Worm (Caenorhabditis elegans) whole organism, dauer: ENCODE data around the gene F29B9.5.

Source experiments
- unc-62 ChIP-seq: sonication (generic microtip); optimal IDR thresholded peaks from 2 replicates; lab custom pipeline; 2017; ENCODE audit warnings: missing biosample characterization, missing genetic modification reagents, missing genetic modification characterization

The F29B9.5 gene

DNA sequence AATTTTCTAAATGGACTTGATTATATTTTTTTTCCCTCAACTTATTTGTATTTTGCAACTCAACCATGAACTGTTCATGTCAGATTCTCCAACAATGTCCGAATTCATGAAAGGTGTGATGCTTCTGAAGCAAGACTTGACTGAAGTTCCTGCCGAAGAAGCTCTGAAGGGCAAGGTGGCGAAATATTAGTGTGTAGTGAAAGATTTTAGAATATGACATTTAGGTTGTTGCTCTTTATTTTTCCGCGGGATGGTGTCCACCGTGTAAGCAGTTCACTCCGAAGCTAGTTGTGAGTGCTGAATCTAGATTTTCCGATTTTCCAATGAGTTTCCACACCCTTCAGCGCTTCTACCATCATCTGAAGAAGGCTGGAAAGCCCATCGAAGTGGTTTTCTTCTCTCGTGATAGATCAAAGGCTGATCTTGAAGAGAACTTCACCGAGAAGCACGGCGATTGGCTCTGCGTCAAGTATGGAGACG is at the start of gene F29B9.5:
Gene F29B9.5 (plus strand): TSS at position 51 of the 480 bp plus-strand sequence.
- TF ChIP-seq unc-62 (GFP tag; lab: Kevin White, UChicago), result no peak

DNA sequence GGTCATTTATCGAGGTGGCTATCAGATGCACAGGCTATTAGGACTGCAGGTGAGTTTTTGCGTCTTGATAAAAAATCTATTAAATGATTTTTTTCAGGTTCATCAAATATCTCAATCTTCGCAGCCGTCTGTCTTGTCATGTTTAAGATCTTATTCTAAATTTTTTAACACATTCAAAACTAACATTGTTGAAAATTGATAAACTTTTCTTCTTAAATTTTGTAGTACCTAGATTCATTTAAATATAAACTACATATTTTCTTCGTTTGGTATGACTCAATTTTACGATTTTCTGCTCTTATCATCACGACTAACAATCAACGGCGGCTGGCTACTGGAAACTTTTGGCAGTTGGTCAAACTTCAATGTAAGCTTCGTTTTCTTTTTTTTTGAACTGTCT is 49.6 kb upstream of the F29B9.5 start, which contains the start of gene F19C7.4:
Gene F19C7.4 (plus strand): TSS at position 301 of the 400 bp plus-strand sequence.
- TF ChIP-seq unc-62 (GFP tag; lab: Kevin White, UChicago), result no peak

DNA sequence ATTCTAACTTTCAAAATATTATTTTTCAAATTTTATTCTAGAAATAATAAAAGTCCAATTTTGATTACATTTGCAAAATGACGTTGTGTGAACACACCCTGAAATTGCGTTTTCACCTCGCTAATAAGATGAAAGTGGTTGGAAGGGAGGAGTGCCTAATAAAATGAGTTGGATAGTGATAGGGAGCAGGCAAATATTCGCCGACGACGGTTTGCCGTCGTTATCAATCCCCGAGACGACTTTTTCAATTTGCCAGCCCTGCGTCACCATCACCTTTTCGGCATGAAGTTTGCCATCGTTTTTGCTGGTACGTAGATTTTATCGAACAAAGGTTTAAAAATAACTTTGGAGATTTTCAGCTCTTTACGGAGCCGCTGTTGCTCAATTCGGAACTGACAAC is 46.6 kb upstream of the F29B9.5 start, which contains the start of gene nspg-10:
Gene nspg-10 (plus strand): TSS at position 179 of the 400 bp plus-strand sequence.
- TF ChIP-seq unc-62 (GFP tag; lab: Kevin White, UChicago), result no peak

DNA sequence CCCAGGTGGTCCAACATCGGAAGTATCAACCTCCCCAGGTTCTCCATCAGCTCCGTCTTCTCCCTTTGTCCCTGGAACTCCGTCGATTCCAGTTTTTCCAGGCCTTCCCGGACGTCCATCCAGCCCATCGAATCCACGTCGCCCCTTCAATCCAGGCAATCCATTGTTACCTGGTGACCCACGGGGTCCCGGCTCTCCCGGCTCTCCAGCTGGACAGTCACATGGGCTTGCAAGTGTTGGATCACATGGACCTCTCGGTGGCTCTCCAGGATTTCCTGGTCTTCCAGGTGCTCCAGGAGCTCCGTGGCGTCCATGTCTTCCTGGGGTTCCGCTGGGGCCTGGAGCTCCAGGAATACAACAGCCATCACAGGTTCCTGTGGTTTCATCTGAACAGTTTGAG is 43.6 kb upstream of the F29B9.5 start:
- TF ChIP-seq unc-62 (GFP tag; lab: Kevin White, UChicago), result no peak

DNA sequence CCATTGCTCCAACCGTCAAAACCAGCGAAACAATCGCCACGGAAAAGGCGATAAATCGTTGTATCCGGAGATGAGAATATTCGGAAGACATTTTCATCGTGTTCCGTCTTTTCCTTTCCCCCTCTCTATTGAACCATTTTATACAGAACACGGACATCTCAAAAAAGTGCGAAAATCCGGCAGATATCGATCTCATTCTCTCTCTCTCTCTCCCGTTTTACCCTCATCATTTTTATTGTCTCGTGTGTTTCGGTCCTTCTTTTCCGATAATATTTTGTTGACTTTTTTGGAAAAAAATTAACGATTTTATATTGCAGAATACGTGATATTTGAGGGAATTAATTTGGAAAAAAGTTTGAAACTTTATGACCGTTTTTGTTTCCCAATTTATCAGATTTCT is 42.6 kb upstream of the F29B9.5 start, which contains the start of gene col-110:
Gene col-110 (minus strand): TSS at position 101 of the 400 bp plus-strand sequence.
- TF ChIP-seq unc-62 (GFP tag; lab: Kevin White, UChicago), result no peak

DNA sequence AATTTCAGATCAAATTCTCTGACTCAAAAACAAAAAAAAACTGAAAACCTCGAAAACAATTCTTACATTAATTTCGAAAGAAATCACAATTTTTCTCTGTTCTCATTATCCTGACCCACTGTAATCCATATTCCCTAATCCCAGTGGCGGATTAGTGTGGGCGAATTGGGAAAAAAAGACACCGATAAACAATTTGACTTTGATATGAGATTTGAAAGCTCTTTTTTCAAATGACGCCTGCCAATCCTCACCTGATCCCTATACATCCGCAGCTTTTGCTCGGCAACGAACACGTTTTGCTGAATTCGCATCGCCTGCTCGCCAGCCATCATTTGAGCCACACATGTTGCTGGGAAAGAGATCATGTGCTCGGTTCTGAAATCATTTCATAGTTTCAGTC is 40.5 kb upstream of the F29B9.5 start:
- TF ChIP-seq unc-62 (GFP tag; lab: Kevin White, UChicago), result no peak

DNA sequence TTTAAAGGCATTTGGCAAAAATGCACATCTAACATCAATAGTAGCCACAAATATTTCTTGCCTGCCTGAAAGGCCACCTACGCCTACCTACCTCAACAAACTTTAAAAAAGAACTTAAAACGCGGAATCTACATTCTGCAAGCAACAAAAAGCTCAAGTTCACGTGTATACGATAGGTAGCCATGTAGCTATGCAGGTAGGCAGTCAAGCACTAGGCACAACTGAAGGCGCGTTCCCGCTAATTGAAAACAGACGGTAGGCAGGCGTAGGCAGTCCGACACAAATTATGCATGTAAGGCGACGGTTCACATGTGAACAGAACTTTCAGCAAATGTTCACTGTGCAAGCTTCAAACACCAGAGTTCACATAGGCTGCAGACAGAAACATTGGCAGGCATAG is 39.6 kb upstream of the F29B9.5 start:
- TF ChIP-seq unc-62 (GFP tag; lab: Kevin White, UChicago), result no peak

DNA sequence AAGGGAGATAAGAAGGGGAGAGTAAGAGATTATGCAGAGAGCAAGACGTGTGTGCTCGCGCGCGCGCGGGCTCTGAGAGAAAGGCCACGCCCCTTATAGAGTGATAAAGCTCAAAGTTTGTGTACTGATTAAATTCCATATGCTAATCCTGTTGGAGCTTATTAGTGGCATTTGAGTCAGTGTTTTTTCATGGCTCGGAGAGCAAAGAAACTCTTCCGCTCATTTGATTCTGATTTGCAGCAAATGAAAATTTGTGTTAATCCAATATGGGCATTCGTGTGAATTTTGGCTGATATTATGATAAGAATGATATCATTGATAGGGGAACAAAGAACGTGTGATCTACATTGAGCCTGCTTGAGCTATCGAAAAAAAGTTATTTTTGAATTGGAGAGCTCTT is 38.7 kb upstream of the F29B9.5 start:
- TF ChIP-seq unc-62 (GFP tag; lab: Kevin White, UChicago), result no peak

DNA sequence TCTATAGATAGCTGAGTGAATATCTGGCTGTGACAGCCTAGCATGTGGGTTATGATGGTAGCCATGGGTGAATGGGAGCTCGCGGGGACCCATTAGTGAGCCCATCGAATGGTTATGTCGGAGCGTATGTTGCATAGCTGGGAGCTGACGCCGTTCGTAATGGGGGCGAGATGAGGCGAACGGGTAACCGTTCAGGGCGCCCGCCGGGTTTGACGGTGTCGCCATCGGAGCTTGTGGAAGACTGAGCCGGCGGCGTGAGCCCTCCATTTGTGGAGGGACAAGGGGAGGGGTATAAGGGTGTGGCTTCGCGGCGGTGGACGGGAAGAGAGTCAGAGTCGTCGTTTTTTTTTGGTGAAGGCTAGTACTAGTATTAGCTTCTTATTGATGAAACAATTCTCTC is 28.4 kb upstream of the F29B9.5 start:
- TF ChIP-seq unc-62 (GFP tag; lab: Kevin White, UChicago), result no peak

DNA sequence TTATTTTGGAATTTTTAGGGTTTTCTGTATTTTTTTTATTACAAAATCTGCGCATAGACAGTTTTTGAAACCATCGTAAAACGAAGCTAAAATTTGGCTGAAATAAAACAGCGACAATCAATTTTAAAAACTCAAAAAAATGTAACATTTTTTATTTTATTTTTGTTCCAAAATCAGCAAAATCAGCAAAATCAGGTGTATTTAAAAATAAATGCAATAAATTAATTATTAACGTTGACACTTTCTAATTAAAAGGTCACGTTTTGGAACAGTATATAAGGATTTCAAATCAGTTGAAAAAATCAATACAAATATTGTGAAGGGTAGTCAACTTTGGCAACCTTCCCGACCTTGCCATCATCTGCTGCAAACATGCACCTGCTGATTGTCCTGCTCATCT is 18.8 kb upstream of the F29B9.5 start, which contains the start of gene R105.1:
Gene R105.1 (plus strand): TSS at position 301 of the 400 bp plus-strand sequence.
- no peak for TF ChIP-seq unc-62 (GFP tag; lab: Kevin White, UChicago)

DNA sequence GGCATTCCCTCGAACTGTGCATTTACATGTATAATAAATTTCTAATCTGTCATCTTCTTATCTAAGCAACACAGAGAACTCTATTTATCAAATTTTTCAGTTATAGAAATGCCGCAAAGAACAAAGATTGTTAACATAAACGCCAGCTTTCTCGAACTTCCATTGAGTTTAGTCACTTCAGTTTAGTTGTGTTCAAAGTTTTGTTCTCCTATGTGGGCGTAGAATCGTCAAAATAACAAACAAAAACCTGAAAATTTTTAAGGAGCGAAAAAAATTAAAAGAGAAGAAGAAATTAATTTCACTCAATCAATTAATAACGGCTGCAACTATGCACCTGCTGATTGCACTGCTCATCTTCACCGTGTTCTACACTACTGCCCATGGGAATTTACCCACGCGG is 16.2 kb upstream of the F29B9.5 start, which contains the start of gene R105.5:
Gene R105.5 (plus strand): TSS at position 301 of the 400 bp plus-strand sequence.
- TF ChIP-seq unc-62 (GFP tag; lab: Kevin White, UChicago), result no peak

DNA sequence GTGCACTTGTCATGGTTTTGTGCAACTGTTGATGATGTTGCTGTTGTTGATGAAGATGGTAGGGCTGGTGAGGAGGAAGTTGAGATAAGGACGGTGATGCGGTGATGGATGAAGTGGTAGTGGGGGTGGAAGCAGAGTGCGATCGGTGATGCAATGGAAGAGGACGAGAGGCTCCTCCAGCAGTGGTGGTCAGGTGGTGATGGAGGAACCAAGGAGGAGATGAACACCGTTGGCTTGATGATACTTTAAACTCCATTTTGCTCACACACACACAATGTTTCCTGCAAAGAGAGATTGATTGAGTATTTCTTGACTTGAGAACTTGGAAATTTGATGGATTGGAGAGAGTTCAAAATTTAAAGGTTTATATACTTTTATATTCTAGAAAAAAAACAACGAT is 14.4 kb upstream of the F29B9.5 start, which contains the start of gene F19C7.8:
Gene F19C7.8 (minus strand): TSS at position 256 of the 400 bp plus-strand sequence.
- no peak for TF ChIP-seq unc-62 (GFP tag; lab: Kevin White, UChicago)

DNA sequence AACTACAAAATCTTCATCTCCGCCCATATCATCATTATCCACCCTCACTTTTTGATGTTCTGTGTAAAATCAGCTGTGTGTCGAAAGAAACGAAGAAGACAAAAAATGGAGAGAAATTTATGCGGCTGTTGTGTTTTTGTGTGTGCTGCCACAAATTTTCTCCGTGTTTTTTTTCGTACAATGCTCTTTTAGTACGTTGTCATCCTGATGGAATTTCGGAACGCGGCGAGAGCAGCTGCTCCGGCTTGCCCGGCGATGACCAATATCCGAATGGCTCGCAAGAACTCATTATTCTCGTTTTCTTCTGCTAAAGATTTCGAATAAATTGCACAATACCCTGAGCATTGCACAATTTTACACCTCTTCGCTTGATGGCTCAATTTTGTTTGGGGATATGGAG is 12.9 kb upstream of the F29B9.5 start:
- no peak for TF ChIP-seq unc-62 (GFP tag; lab: Kevin White, UChicago)

DNA sequence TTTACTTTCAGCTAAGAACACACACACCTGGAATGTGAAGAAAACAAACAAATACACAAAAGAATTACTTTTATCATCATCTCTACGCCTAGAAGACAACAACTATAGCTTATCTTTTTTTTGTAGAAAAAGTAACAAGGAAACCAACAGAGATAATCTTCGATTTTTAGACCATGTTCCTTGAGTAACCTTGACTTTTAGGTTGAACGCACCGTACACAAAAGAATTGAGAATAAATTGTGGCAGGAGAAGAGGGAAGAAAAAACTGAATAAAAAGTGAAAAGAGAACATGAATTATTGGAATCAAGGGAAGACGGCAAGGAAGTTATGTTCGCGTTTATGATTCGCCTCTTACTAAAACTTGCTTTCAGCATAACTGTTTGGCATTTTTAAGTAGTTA is 11.3 kb upstream of the F29B9.5 start:
- no peak for TF ChIP-seq unc-62 (GFP tag; lab: Kevin White, UChicago)

DNA sequence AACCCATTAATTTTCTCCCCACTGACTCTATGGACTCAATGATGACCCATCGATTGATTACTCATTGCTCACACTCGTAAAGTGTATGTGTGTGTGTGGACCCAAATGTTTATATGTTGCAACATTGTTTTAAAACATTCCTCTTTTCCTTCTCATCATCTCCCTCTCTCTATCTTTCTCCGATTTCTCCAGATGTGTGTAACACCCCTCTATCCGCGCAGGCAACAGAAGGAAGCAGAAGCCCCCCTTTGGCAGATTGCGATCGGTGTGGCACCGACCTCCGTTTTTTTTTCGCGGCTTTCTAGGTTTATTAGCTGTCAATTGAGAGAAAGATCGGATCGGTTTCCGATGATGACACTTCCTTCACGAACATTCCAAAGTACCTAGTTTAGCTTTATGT is 8.6 kb upstream of the F29B9.5 start:
- no peak for TF ChIP-seq unc-62 (GFP tag; lab: Kevin White, UChicago)

DNA sequence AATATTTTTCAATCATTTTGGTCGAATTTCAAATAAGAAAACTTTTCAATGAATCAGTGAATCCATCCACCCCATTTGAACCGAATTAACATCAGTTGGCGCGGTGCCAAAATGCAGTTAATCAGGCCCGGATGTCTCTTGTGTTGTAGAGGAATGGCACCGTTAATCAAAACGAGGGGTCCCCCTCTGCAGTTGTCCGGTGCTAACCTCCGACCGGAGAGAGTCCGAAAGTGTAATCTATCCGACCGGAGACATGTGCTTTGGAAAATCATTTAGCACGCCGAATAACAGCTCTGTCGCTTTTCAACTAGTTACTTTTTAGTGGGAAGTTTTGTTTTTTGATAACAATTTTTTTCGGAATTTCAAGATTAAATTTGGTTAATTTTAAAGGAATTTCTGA is 7.0 kb upstream of the F29B9.5 start:
- no peak for TF ChIP-seq unc-62 (GFP tag; lab: Kevin White, UChicago)

DNA sequence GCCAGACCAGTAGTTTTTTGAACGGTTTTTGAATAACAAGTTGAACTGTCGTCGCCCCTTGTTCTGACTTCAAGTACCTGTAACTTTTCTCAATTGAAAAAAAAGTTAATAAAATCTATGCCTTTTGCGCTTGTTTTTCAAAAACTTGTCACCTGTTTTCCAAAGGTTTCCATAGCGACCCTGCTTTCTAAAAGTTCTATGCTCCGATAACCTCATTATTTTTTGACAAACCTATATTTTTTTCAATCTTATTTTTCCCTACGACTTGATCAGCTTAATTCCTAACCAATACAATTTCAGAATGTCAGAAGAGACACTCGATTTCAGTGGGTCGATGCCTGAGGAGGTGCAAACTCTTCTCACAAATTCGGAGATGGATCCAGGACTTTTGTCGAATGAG is 4.8 kb upstream of the F29B9.5 start, which contains the start of gene F29B9.8:
Gene F29B9.8 (plus strand): TSS at position 301 of the 400 bp plus-strand sequence.
- no peak for TF ChIP-seq unc-62 (GFP tag; lab: Kevin White, UChicago)
